Worm (Caenorhabditis elegans) whole organism, L1 larva: ENCODE results near the gene rsef-1.

Source experiments
- C16A3.4 ChIP-seq: fragments of 150-350 bp; optimal IDR thresholded peaks from 2 replicates; lab custom pipeline; 2014; ENCODE audit warnings: missing biosample characterization, missing genetic modification characterization
- alr-1 ChIP-seq: fragments of 200-800 bp; sonication (Bioruptor generic); optimal IDR thresholded peaks from 2 replicates; lab custom pipeline; 2018; ENCODE audit warnings: borderline replicate concordance, mild to moderate bottlenecking, missing genetic modification characterization, missing compliant biosample characterization
- aly-2 ChIP-seq: fragments of 150-350 bp; optimal IDR thresholded peaks from 2 replicates; lab custom pipeline; 2014; ENCODE audit warnings: missing biosample characterization, missing genetic modification characterization
- ceh-63 ChIP-seq: fragments of 200-800 bp; sonication (Bioruptor generic); optimal IDR thresholded peaks from 2 replicates; lab custom pipeline; 2018; ENCODE audit warnings: mild to moderate bottlenecking, missing genetic modification characterization, missing compliant biosample characterization
- ceh-8 ChIP-seq: fragments of 200-800 bp; sonication (Bioruptor generic); optimal IDR thresholded peaks from 2 replicates; lab custom pipeline; 2018; ENCODE audit warnings: mild to moderate bottlenecking, missing genetic modification characterization, moderate library complexity, missing compliant biosample characterization
- ceh-82 ChIP-seq, 3 experiments: fragments of 150-350 bp in 1 of 3; sonication (generic microtip) in 2 of 3; optimal IDR thresholded peaks; 2 replicates each; lab custom pipeline; 2014 to 2017; ENCODE audit warnings: missing biosample characterization in 3 of 3, missing genetic modification characterization in 3 of 3
- ceh-88 ChIP-seq: fragments of 200-800 bp; sonication (Bioruptor generic); IDR thresholded peaks from 2 replicates; pipeline ENCODE4 v1.3.6; 2022; ENCODE audit warnings: missing genetic modification characterization, missing compliant biosample characterization
- ceh-90 ChIP-seq: sonication (generic microtip); optimal IDR thresholded peaks from 2 replicates; lab custom pipeline; 2016; ENCODE audit warnings: missing genetic modification characterization, missing compliant biosample characterization
- ces-1 ChIP-seq: fragments of 150-350 bp; optimal IDR thresholded peaks from 2 replicates; lab custom pipeline; 2014; ENCODE audit warnings: missing biosample characterization, missing genetic modification reagents, missing genetic modification characterization
- dpl-1 ChIP-seq, 3 experiments: fragments of 150-350 bp in 2 of 3; sonication (generic microtip) in 1 of 3; optimal IDR thresholded peaks; 2 replicates each; lab custom pipeline; 2014 to 2017; ENCODE audit warnings: missing biosample characterization in 3 of 3, missing genetic modification characterization in 3 of 3, missing genetic modification reagents in 3 of 3
- dsc-1 ChIP-seq: sonication (generic microtip); optimal IDR thresholded peaks from 2 replicates; lab custom pipeline; 2016; ENCODE audit warnings: mild to moderate bottlenecking, missing genetic modification characterization, missing compliant biosample characterization
- egl-13 ChIP-seq: sonication (generic microtip); optimal IDR thresholded peaks from 2 replicates; lab custom pipeline; 2016; ENCODE audit warnings: missing genotype, missing genetic modification reagents, missing genetic modification characterization, missing compliant biosample characterization
- egl-27 ChIP-seq, 2 experiments: fragments of 150-350 bp in 1 of 2; sonication (generic microtip); optimal IDR thresholded peaks; 3 replicates each; lab custom pipeline; 2017 to 2018; ENCODE audit warnings: missing biosample characterization in 2 of 2, missing genetic modification characterization in 2 of 2, missing genetic modification reagents in 2 of 2
- elt-2 ChIP-seq: sonication (generic microtip); optimal IDR thresholded peaks from 2 replicates; lab custom pipeline; 2016; ENCODE audit warnings: missing genetic modification characterization, mild to moderate bottlenecking, inconsistent platforms, missing compliant biosample characterization, missing genetic modification reagents
- elt-3 ChIP-seq, 6 experiments: fragments of 150-350 bp in 1 of 6; sonication (generic microtip); optimal IDR thresholded peaks; 2 replicates each; lab custom pipeline; 2017 to 2018; ENCODE audit warnings: missing biosample characterization in 6 of 6, missing genetic modification characterization in 6 of 6, inconsistent platforms in 1 of 6
- fkh-10 ChIP-seq: sonication (generic microtip); optimal IDR thresholded peaks from 2 replicates; lab custom pipeline; 2017; ENCODE audit warnings: missing biosample characterization, missing genetic modification reagents, missing genetic modification characterization
- fkh-8 ChIP-seq: sonication (generic microtip); optimal IDR thresholded peaks from 2 replicates; lab custom pipeline; 2016; ENCODE audit warnings: mild to moderate bottlenecking, missing genetic modification characterization, missing compliant biosample characterization
- fos-1 ChIP-seq: fragments of 150-350 bp; optimal IDR thresholded peaks from 2 replicates; lab custom pipeline; 2014; ENCODE audit warnings: missing biosample characterization, missing genetic modification characterization
- grh-1 ChIP-seq: fragments of 200-800 bp; sonication (Bioruptor generic); IDR thresholded peaks from 2 replicates; pipeline ENCODE4 v1.3.6; 2022; ENCODE audit warnings: missing genetic modification reagents, missing genetic modification characterization, missing compliant biosample characterization
- hlh-4 ChIP-seq: sonication (generic microtip); optimal IDR thresholded peaks from 2 replicates; lab custom pipeline; 2016; ENCODE audit warnings: mild to moderate bottlenecking, missing genetic modification characterization, missing compliant biosample characterization
- irx-1 ChIP-seq: sonication (generic microtip); optimal IDR thresholded peaks from 2 replicates; lab custom pipeline; 2016; ENCODE audit warnings: missing genetic modification characterization, missing compliant biosample characterization
- isw-1 ChIP-seq: fragments of 200-800 bp; sonication (Bioruptor generic); IDR thresholded peaks from 2 replicates; pipeline ENCODE4 v1.3.6; 2022; ENCODE audit warnings: missing genetic modification characterization, missing compliant biosample characterization
- jun-1 ChIP-seq: fragments of 150-350 bp; optimal IDR thresholded peaks from 2 replicates; lab custom pipeline; 2014; ENCODE audit warnings: missing biosample characterization, missing genetic modification reagents, missing genetic modification characterization
- lin-14 ChIP-seq: fragments of 200-800 bp; sonication (Bioruptor generic); optimal IDR thresholded peaks from 2 replicates; lab custom pipeline; 2018; ENCODE audit warnings: mild to moderate bottlenecking, missing genetic modification characterization, moderate library complexity, missing compliant biosample characterization
- lin-15B ChIP-seq: fragments of 150-350 bp; sonication (generic microtip); optimal IDR thresholded peaks from 3 replicates; lab custom pipeline; 2014; ENCODE audit warnings: missing biosample characterization, missing genetic modification characterization
- lin-39 ChIP-seq: fragments of 150-350 bp; optimal IDR thresholded peaks from 2 replicates; lab custom pipeline; 2014; ENCODE audit warnings: missing biosample characterization, missing genetic modification reagents, missing genetic modification characterization
- lsy-2 ChIP-seq, 2 experiments: fragments of 150-350 bp; optimal IDR thresholded peaks; 2 replicates each; lab custom pipeline; 2014; ENCODE audit warnings: missing biosample characterization in 2 of 2, missing genetic modification characterization in 2 of 2
- mab-9 ChIP-seq: fragments of 200-800 bp; sonication (Bioruptor generic); IDR thresholded peaks from 2 replicates; pipeline ENCODE4 v1.3.6; 2022; ENCODE audit warnings: missing genetic modification reagents, missing genetic modification characterization, missing compliant biosample characterization
- nhr-11 ChIP-seq: fragments of 150-350 bp; optimal IDR thresholded peaks from 2 replicates; lab custom pipeline; 2014; ENCODE audit warnings: missing biosample characterization, missing genetic modification characterization
- nhr-12 ChIP-seq: sonication (generic microtip); optimal IDR thresholded peaks from 2 replicates; lab custom pipeline; 2017; ENCODE audit warnings: missing biosample characterization, missing genetic modification characterization
- nhr-19 ChIP-seq: fragments of 200-800 bp; sonication (Bioruptor generic); conservative IDR thresholded peaks from 2 replicates; pipeline ENCODE4 v1.3.6; 2022; ENCODE audit warnings: missing genetic modification characterization, missing compliant biosample characterization
- nhr-237 ChIP-seq: fragments of 150-350 bp; optimal IDR thresholded peaks from 2 replicates; lab custom pipeline; 2014; ENCODE audit warnings: missing biosample characterization, missing genetic modification characterization
- nhr-28 ChIP-seq: fragments of 150-350 bp; optimal IDR thresholded peaks from 2 replicates; lab custom pipeline; 2014; ENCODE audit warnings: missing biosample characterization, missing genetic modification characterization
- nhr-47 ChIP-seq: sonication (generic microtip); optimal IDR thresholded peaks from 2 replicates; lab custom pipeline; 2016; ENCODE audit warnings: mild to moderate bottlenecking, missing genetic modification characterization, moderate library complexity, missing compliant biosample characterization
- nhr-71 ChIP-seq: sonication (generic microtip); optimal IDR thresholded peaks from 2 replicates; lab custom pipeline; 2016; ENCODE audit warnings: mild to moderate bottlenecking, missing genetic modification characterization, moderate library complexity, missing compliant biosample characterization
- nhr-76 ChIP-seq: sonication (generic microtip); optimal IDR thresholded peaks from 2 replicates; lab custom pipeline; 2017; ENCODE audit warnings: missing biosample characterization, missing genetic modification characterization
- nhr-77 ChIP-seq: fragments of 150-350 bp; optimal IDR thresholded peaks from 2 replicates; lab custom pipeline; 2014; ENCODE audit warnings: missing biosample characterization, missing genetic modification characterization
- nhr-85 ChIP-seq: sonication (generic microtip); peaks from one replicate; lab custom pipeline; 2016; ENCODE audit warnings: missing genetic modification characterization, inconsistent platforms, missing compliant biosample characterization
- rnt-1 ChIP-seq: sonication (generic microtip); optimal IDR thresholded peaks from 2 replicates; lab custom pipeline; 2016; ENCODE audit warnings: mild to moderate bottlenecking, missing genetic modification characterization, moderate library complexity, missing compliant biosample characterization
- snpc-4 ChIP-seq: fragments of 150-350 bp; optimal IDR thresholded peaks from 2 replicates; lab custom pipeline; 2014; ENCODE audit warnings: missing biosample characterization, missing genetic modification characterization
- snu-23 ChIP-seq: sonication (generic microtip); optimal IDR thresholded peaks from 2 replicates; lab custom pipeline; 2016; ENCODE audit warnings: missing genetic modification characterization, missing compliant biosample characterization
- sox-4 ChIP-seq: sonication (generic microtip); optimal IDR thresholded peaks from 2 replicates; lab custom pipeline; 2016; ENCODE audit warnings: missing genetic modification characterization, missing compliant biosample characterization
- sup-37 ChIP-seq: fragments of 200-800 bp; sonication (Bioruptor generic); optimal IDR thresholded peaks from 2 replicates; lab custom pipeline; 2018; ENCODE audit warnings: mild to moderate bottlenecking, missing genetic modification characterization, missing compliant biosample characterization
- swsn-7 ChIP-seq: sonication (generic microtip); optimal IDR thresholded peaks from 2 replicates; lab custom pipeline; 2016; ENCODE audit warnings: missing genetic modification characterization, missing compliant biosample characterization
- tbx-2 ChIP-seq: sonication (generic microtip); optimal IDR thresholded peaks from 2 replicates; lab custom pipeline; 2016; ENCODE audit warnings: missing genetic modification characterization, missing compliant biosample characterization
- unc-130 ChIP-seq: fragments of 150-350 bp; optimal IDR thresholded peaks from 2 replicates; lab custom pipeline; 2017; ENCODE audit warnings: missing biosample characterization, missing genetic modification characterization, inconsistent platforms
- unc-30 ChIP-seq: sonication (generic microtip); optimal IDR thresholded peaks from 2 replicates; lab custom pipeline; 2017; ENCODE audit warnings: missing biosample characterization, missing genetic modification characterization
- unc-98 ChIP-seq: fragments of 200-800 bp; sonication (Bioruptor generic); IDR thresholded peaks from 2 replicates; pipeline ENCODE4 v1.3.6; 2022; ENCODE audit warnings: missing genetic modification characterization, missing compliant biosample characterization
- vab-15 ChIP-seq: sonication (generic microtip); optimal IDR thresholded peaks from 2 replicates; lab custom pipeline; 2017; ENCODE audit warnings: missing genotype, mild to moderate bottlenecking, missing genetic modification characterization, missing compliant biosample characterization
- zag-1 ChIP-seq: fragments of 150-350 bp; optimal IDR thresholded peaks from 2 replicates; lab custom pipeline; 2014; ENCODE audit warnings: missing biosample characterization, missing genetic modification characterization
- ztf-4 ChIP-seq: fragments of 150-350 bp; optimal IDR thresholded peaks from 2 replicates; lab custom pipeline; 2014; ENCODE audit warnings: missing biosample characterization, missing genetic modification characterization

rsef-1 gene

DNA sequence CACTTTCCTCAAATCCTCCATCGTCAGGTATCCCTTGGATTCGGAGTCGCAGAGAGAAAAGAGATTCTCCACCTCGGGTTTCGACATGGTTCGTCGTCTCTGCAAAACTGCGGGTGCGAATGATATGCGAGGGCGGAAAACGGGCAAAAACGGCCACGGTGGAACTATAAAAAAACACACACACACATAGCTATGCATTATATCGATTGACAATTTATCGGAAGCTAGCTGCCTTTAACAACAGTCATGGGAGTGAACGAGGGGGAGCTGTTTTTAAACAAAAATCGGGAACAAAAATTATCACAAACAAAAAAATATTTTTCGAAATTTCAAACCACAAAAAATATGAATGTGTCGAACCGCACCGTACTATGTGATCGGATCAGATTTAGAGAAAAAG lies at the start of gene rsef-1:
Gene rsef-1 (minus strand): TSS at position 101 of the 400 bp plus-strand sequence.
- TF ChIP-seq nhr-28 (tag; lab: Kevin White, UChicago) = no peak
- TF ChIP-seq unc-98 = no peak
- no peak for TF ChIP-seq nhr-71 (tag; lab: Kevin White, UChicago)
- no peak for TF ChIP-seq lin-15B (tag; lab: Kevin White, UChicago)
- no peak for TF ChIP-seq elt-3 (tag; optimal IDR thresholded peaks at IDR 0.05; lab: Kevin White, UChicago)
- no peak for TF ChIP-seq elt-2 (tag; lab: Kevin White, UChicago)
- TF ChIP-seq rnt-1 = no peak
- no peak for TF ChIP-seq unc-130 (tag; lab: Kevin White, UChicago)
- no peak for TF ChIP-seq unc-30 (tag; lab: Kevin White, UChicago)
- no peak for TF ChIP-seq ztf-4 (tag; lab: Kevin White, UChicago)
- TF ChIP-seq, all 84 proteins: peak for 0

DNA sequence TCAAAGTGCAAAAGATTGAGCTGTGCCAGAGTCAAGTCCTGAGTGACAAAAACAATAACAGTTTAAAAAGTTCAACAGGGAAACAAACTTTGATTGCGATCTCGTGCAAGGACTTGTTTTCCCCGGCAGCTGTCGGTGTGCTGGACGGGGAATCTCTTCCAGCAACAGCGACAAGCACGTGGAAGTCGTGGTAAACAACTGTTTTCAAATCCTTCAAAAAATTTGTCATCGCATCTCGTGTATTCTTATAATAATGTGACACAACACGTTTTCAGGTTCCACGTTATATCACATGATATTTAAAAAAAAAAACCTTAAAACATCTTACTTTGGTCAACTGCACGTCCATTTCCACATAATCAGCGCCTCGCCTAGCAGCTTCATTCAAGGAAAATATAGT lies 49.4 kb upstream of the rsef-1 start:
- TF ChIP-seq isw-1 (GFP tag; lab: Robert Waterston, UW) (no peak), sox-4 (tag; lab: Kevin White, UChicago) (no peak), nhr-19 (GFP tag; lab: Robert Waterston, UW) (peak; percentile 76), elt-2 (tag; lab: Kevin White, UChicago) (no peak), alr-1 (tag; lab: Kevin White, UChicago) (no peak), ceh-82 (tag; optimal IDR thresholded peaks at IDR 0.05; lab: Kevin White, UChicago) (no peak), jun-1 (tag; lab: Kevin White, UChicago) (no peak), unc-130 (tag; lab: Kevin White, UChicago) (peak; percentile 89), hlh-4 (no peak), aly-2 (tag; lab: Kevin White, UChicago) (no peak), swsn-7 (peak; percentile 5), elt-3 (tag; optimal IDR thresholded peaks at IDR 0.05; lab: Kevin White, UChicago) (no peak), nhr-77 (no peak), nhr-237 (tag; lab: Kevin White, UChicago) (no peak), fos-1 (tag; lab: Kevin White, UChicago) (no peak), nhr-28 (tag; lab: Kevin White, UChicago) (no peak), lin-39 (tag; lab: Kevin White, UChicago) (no peak), lin-15B (tag; lab: Kevin White, UChicago) (no peak), ceh-90 (tag; lab: Kevin White, UChicago) (no peak), C16A3.4 (no peak), dsc-1 (tag; lab: Kevin White, UChicago) (no peak), ceh-8 (no peak), snu-23 (GFP tag; lab: Kevin White, UChicago) (peak; percentile 38), ceh-63 (GFP tag; lab: Kevin White, UChicago) (no peak), snpc-4 (tag; lab: Kevin White, UChicago) (no peak), lsy-2 (tag; optimal IDR thresholded peaks at IDR 0.05; lab: Kevin White, UChicago) (peak; percentile 33 to 59), nhr-85 (tag; lab: Kevin White, UChicago) (no peak), tbx-2 (peak; percentile 33), nhr-12 (no peak), zag-1 (tag; lab: Kevin White, UChicago) (no peak), mab-9 (GFP tag; lab: Robert Waterston, UW) (no peak), nhr-11 (tag; lab: Kevin White, UChicago) (no peak), vab-15 (tag; lab: Kevin White, UChicago) (no peak), grh-1 (GFP tag; lab: Robert Waterston, UW) (no peak), dpl-1 (GFP tag; optimal IDR thresholded peaks at IDR 0.05; lab: Kevin White, UChicago) (no peak), rnt-1 (peak; percentile 84), nhr-47 (tag; lab: Kevin White, UChicago) (peak; percentile 32), unc-98 (peak; percentile 17; the same call in 1 of the 2 replicates), sup-37 (GFP tag; lab: Kevin White, UChicago) (no peak), irx-1 (tag; lab: Kevin White, UChicago) (no peak), nhr-76 (tag; lab: Kevin White, UChicago) (no peak), egl-27 (tag; optimal IDR thresholded peaks at IDR 0.05; lab: Kevin White, UChicago) (no peak), ces-1 (GFP tag; lab: Kevin White, UChicago) (no peak), fkh-8 (tag; lab: Kevin White, UChicago) (no peak), egl-13 (no peak), ceh-88 (no peak), lin-14 (GFP tag; lab: Kevin White, UChicago) (peak; percentile 81), fkh-10 (GFP tag; lab: Kevin White, UChicago) (no peak)
